Fruit fly (Drosophila melanogaster): ENCODE results near the gene lz.

The lz gene

DNA sequence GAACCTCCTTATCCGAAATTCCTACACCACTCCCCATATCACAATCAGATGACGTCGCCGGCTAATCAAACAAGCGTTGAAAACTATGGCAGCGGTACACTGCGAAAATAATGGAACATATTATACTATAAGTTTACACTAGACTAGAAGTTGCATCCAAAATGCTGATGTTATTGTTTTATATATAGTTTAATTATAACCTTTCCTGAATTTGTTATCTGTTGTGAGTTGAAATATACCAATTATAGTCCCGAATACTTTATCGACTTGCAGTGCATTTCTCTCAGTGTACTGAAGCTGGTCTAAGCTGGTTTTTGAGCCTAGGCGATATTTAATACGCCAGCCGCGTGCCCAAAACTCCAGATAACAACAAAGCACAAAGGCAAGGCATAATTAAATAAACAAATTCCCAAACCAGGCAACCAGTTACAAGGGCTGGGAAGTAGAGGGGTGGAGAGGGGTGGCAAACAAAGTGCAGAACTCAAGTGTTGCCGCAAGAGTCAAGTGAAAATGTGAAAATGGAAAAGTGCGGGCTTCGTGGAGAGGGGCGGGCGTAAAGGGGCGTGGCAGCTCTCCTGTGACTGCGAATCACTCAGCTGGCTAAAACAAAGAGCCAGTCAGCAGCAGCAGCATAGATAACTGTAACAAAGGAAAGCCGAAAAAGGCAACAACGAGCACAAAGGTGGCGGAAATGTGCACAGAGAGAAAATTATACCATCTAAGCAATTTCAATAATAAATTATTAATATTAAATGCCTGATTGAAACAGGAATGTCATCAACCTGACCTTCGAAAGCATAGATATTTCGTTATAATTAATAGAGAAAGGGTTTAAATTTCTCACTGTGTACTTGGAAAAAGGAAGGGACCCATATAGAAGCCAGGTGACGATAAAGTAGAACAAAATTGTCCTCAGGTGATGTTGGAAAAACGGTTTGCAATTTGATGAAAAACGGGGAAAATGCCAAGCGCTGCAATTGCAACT is 68.0 kb downstream of the lz start (continued):
- TF ChIP-seq CG13123 (GFP tag; optimal IDR thresholded peaks at IDR 0.05) (peak; percentile 5), nau (GFP tag; optimal IDR thresholded peaks at IDR 0.05) (peak; percentile 83), pum (GFP tag; optimal IDR thresholded peaks at IDR 0.05) (peak; percentile 64), CG6791 (GFP tag; IDR thresholded peaks at IDR 0.05; ENCODE audit: partially characterized antibody) (no peak), CG2875 (GFP tag; optimal IDR thresholded peaks at IDR 0.05) (peak; percentile 66), CG16813 (GFP tag; IDR thresholded peaks at IDR 0.05; ENCODE audit: partially characterized antibody) (no peak), CG10654 (GFP tag; optimal IDR thresholded peaks at IDR 0.05) (peak; percentile 68), Lpt (GFP tag; optimal IDR thresholded peaks at IDR 0.05) (no peak), Rx (GFP tag; IDR thresholded peaks at IDR 0.05) (peak; percentile 73), fd3F (GFP tag; optimal IDR thresholded peaks at IDR 0.05) (peak; percentile 58), sim (GFP tag; IDR thresholded peaks at IDR 0.05) (0 out of 2 replicates have a peak, but pooled peaks have one; percentile 41), CG18262 (tag; optimal IDR thresholded peaks at IDR 0.05) (peak; percentile 78), Hr51 (GFP tag; optimal IDR thresholded peaks at IDR 0.05) (peak; percentile 37 to 89), Tbp (GFP tag; optimal IDR thresholded peaks at IDR 0.05) (no peak), Hr78 (GFP tag; optimal IDR thresholded peaks at IDR 0.05) (peak in 1 of 2 experiments; percentile 46), CG7556 (GFP tag; optimal IDR thresholded peaks at IDR 0.05) (peak; percentile 79), caup (GFP tag; optimal IDR thresholded peaks at IDR 0.05; ENCODE audit: severe bottlenecking) (peak; percentile 88), trem (tag; optimal IDR thresholded peaks at IDR 0.05) (peak; percentile 69), tin (GFP tag; optimal IDR thresholded peaks at IDR 0.05) (peak; percentile 73), CG12769 (tag; optimal IDR thresholded peaks at IDR 0.05) (peak; percentile 93), CG12659 (GFP tag; optimal IDR thresholded peaks at IDR 0.05) (peak; percentile 80), Atf3 (GFP tag; optimal IDR thresholded peaks at IDR 0.05) (peak; percentile 41), bowl (GFP tag; IDR thresholded peaks at IDR 0.05) (no peak; the same call in 1 of the 2 replicates), CG3163 (GFP tag; optimal IDR thresholded peaks at IDR 0.05) (no peak), Fer2 (tag; optimal IDR thresholded peaks at IDR 0.05) (peak; percentile 61), CG12942 (GFP tag; optimal IDR thresholded peaks at IDR 0.05) (peak; percentile 62), CG15514 (GFP tag; optimal IDR thresholded peaks at IDR 0.05) (peak; percentile 77), CG10267 (tag; optimal IDR thresholded peaks at IDR 0.05) (peak; percentile 66), Xrp1 (GFP tag; IDR thresholded peaks at IDR 0.05) (peak; percentile 79), CG3726 (GFP tag; IDR thresholded peaks at IDR 0.05) (peak; percentile 68; the same call in 1 of the 3 replicates), CG15073 (GFP tag; optimal IDR thresholded peaks at IDR 0.05) (no peak), CG8478 (optimal IDR thresholded peaks at IDR 0.05) (no peak), Dad (GFP tag; optimal IDR thresholded peaks at IDR 0.05) (peak; percentile 57), CG33557 (GFP tag; optimal IDR thresholded peaks at IDR 0.05) (no peak), aop (GFP tag; IDR thresholded peaks at IDR 0.05) (0 out of 2 replicates have a peak, but pooled peaks have one; percentile 33), chm (GFP tag; IDR thresholded peaks at IDR 0.05) (peak; percentile 71), CG5180 (GFP tag; optimal IDR thresholded peaks at IDR 0.05) (peak; percentile 48), Vsx1 (GFP tag; optimal IDR thresholded peaks at IDR 0.05) (peak; percentile 80), jumu (GFP tag; optimal IDR thresholded peaks at IDR 0.05) (peak; percentile 57), CG42726 (GFP tag; IDR thresholded peaks at IDR 0.05; ENCODE audit: partially characterized antibody) (no peak), NFAT (GFP tag; IDR thresholded peaks at IDR 0.05) (peak; percentile 57), CG7839 (tag; optimal IDR thresholded peaks at IDR 0.05) (peak; percentile 92), CG12155 (GFP tag; optimal IDR thresholded peaks at IDR 0.05) (peak; percentile 73), HmgD (GFP tag; optimal IDR thresholded peaks at IDR 0.05) (peak; percentile 10), CkIIα-i1 (GFP tag; IDR thresholded peaks at IDR 0.05) (0 out of 2 replicates have a peak, but pooled peaks have one; percentile 43), CG9727 (GFP tag; optimal IDR thresholded peaks at IDR 0.05) (peak; percentile 72), tap (tag; optimal IDR thresholded peaks at IDR 0.05) (peak; percentile 88)

Data from whole organism, embryonic.